Worm (Caenorhabditis elegans) whole organism, late embryonic: Measurements from ENCODE around the gene tomm-20.

Experiments
- C38D4.7 ChIP-seq: fragments of 200-800 bp; sonication (Bioruptor generic); optimal IDR thresholded peaks from 2 replicates; lab custom pipeline; 2018; ENCODE audit warnings: mild to moderate bottlenecking, missing genetic modification characterization, moderate library complexity, missing compliant biosample characterization
- ceh-22 ChIP-seq: sonication (generic microtip); optimal IDR thresholded peaks from 2 replicates; lab custom pipeline; 2017; ENCODE audit warnings: missing biosample characterization, missing genetic modification characterization
- ceh-6 ChIP-seq: fragments of 200-800 bp; sonication (Bioruptor generic); optimal IDR thresholded peaks from 2 replicates; lab custom pipeline; 2018; ENCODE audit warnings: mild to moderate bottlenecking, missing genetic modification characterization, missing compliant biosample characterization
- fkh-10 ChIP-seq: fragments of 150-350 bp; optimal IDR thresholded peaks from 2 replicates; lab custom pipeline; 2014; ENCODE audit warnings: missing biosample characterization, missing genetic modification reagents, missing genetic modification characterization
- hlh-8 ChIP-seq: sonication (generic microtip); optimal IDR thresholded peaks from 2 replicates; lab custom pipeline; 2016; ENCODE audit warnings: missing genotype, missing genetic modification characterization, missing compliant biosample characterization
- nhr-11 ChIP-seq: fragments of 150-350 bp; optimal IDR thresholded peaks from 2 replicates; lab custom pipeline; 2014; ENCODE audit warnings: missing biosample characterization, missing genetic modification characterization
- pag-3 ChIP-seq: sonication (generic microtip); optimal IDR thresholded peaks from 2 replicates; lab custom pipeline; 2016; ENCODE audit warnings: missing compliant biosample characterization, missing genetic modification characterization, borderline replicate concordance
- pat-9 ChIP-seq: fragments of 200-800 bp; sonication (Bioruptor generic); optimal IDR thresholded peaks from 2 replicates; lab custom pipeline; 2018; ENCODE audit warnings: mild to moderate bottlenecking, missing genetic modification characterization, moderate library complexity, missing compliant biosample characterization
- pha-4 ChIP-seq: fragments of 150-350 bp; optimal IDR thresholded peaks from 2 replicates; lab custom pipeline; 2018; ENCODE audit warnings: missing biosample characterization, missing genetic modification reagents, missing genetic modification characterization
- pqm-1 ChIP-seq: sonication (generic microtip); optimal IDR thresholded peaks from 2 replicates; lab custom pipeline; 2016; ENCODE audit warnings: missing genetic modification characterization, missing compliant biosample characterization
- ttx-3 ChIP-seq: sonication (generic microtip); optimal IDR thresholded peaks from 2 replicates; lab custom pipeline; 2016; ENCODE audit warnings: missing genetic modification reagents, missing genetic modification characterization, missing compliant biosample characterization

ce11 chrV:12345808-12346207 lies 2.5 kb upstream of the tomm-20 start, which contains the start of gene snb-2:
- TF ChIP-seq hlh-8 (tag; lab: Kevin White, UChicago) (no peak), pag-3 (tag; lab: Kevin White, UChicago) (no peak), ceh-6 (no peak), C38D4.7 (GFP tag; lab: Kevin White, UChicago) (no peak), ttx-3 (tag; lab: Kevin White, UChicago) (no peak), fkh-10 (GFP tag; lab: Kevin White, UChicago) (no peak), ceh-22 (tag; lab: Kevin White, UChicago) (no peak), nhr-11 (tag; lab: Kevin White, UChicago) (no peak), pat-9 (tag; lab: Kevin White, UChicago) (no peak), pha-4 (tag; lab: Kevin White, UChicago) (no peak), pqm-1 (no peak)
